Worm (Caenorhabditis elegans) whole organism, early embryonic: ENCODE data around the gene C07A9.5.

Experiments
- ama-1 ChIP-seq: fragments of 150-350 bp; optimal IDR thresholded peaks from 2 replicates; lab custom pipeline; 2014
- flt-1 ChIP-seq: fragments of 200-800 bp; sonication (Bioruptor generic); IDR thresholded peaks from 2 replicates; pipeline ENCODE4 v1.3.6; 2022; ENCODE audit warnings: missing genetic modification characterization, missing compliant biosample characterization
- scrt-1 ChIP-seq: fragments of 200-800 bp; sonication (Bioruptor generic); IDR thresholded peaks from 2 replicates; pipeline ENCODE4 v1.3.6; 2022; ENCODE audit warnings: missing genetic modification characterization, missing compliant biosample characterization
- tbx-11 ChIP-seq: fragments of 200-800 bp; sonication (Bioruptor generic); IDR thresholded peaks from 2 replicates; pipeline ENCODE4 v1.3.6; 2022; ENCODE audit warnings: missing genetic modification characterization, missing compliant biosample characterization

DNA sequence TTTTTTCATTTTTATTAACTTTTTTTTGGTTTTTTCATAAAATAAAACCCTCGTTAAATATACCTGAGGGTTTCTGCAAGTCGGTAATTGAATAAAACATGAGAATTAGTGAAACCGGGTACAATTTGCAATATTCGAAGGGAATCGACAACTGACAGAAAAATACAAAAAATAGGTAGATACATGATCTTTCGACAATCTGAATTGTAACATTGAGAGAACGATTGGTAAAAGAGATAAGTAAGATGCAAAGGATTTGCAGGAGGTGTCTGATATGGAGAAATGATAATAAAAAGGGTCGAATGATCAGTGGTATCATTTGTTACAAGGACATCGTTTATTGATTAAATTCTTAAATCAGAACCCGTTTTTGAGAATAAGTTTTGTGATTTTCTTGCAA is 3.8 kb downstream of the C07A9.5 start, which contains the start of gene ugt-60:
- TF ChIP-seq scrt-1 (no peak), ama-1 (lab: Kevin White, UChicago) (no peak), flt-1 (GFP tag; lab: Robert Waterston, UW) (no peak), tbx-11 (GFP tag; lab: Robert Waterston, UW) (no peak)
